Worm (Caenorhabditis elegans) whole organism, midembryonic: ENCODE results near the gene nlp-18.

Experiments used
- T22C8.4 ChIP-seq: fragments of 200-800 bp; sonication (Bioruptor generic); IDR thresholded peaks from 2 replicates; pipeline ENCODE4 v1.3.6; 2022; ENCODE audit warnings: missing genetic modification characterization, missing compliant biosample characterization
- flt-1 ChIP-seq: fragments of 200-800 bp; sonication (Bioruptor generic); IDR thresholded peaks from 2 replicates; pipeline ENCODE4 v1.3.6; 2022; ENCODE audit warnings: missing genetic modification characterization, missing compliant biosample characterization
- ref-1 ChIP-seq: fragments of 200-800 bp; sonication (Bioruptor generic); conservative IDR thresholded peaks from 2 replicates; pipeline ENCODE4 v1.3.6; 2022; ENCODE audit warnings: missing genetic modification reagents, missing genetic modification characterization, missing compliant biosample characterization
- ztf-29 ChIP-seq: fragments of 200-800 bp; sonication (Bioruptor generic); IDR thresholded peaks from 2 replicates; pipeline ENCODE4 v1.3.6; 2022; ENCODE audit warnings: missing genetic modification reagents, missing genetic modification characterization, missing compliant biosample characterization

DNA sequence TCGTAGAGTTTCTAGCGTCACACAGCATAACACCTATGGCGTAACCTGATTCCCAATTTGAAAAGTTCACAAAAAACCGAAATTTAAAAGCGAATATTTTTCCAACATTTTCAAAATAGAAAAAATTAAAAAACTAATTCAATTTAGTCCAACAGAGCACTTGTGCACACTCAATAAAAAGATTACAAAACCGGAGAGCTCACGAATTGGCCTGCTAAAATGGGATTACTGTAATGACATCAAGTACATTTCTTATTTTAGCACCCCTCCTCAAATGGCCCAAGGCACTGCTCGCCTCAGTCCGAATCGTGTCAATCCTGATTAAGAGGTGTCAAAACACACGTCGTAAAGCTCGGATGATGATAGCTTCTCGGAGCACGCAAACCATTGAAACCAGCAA is 2.6 kb upstream of the nlp-18 start:
- TF ChIP-seq ref-1 (GFP tag; lab: Robert Waterston, UW) (no peak), ztf-29 (GFP tag; lab: Robert Waterston, UW) (no peak), flt-1 (GFP tag; lab: Robert Waterston, UW) (no peak), T22C8.4 (GFP tag; lab: Robert Waterston, UW) (no peak)
